Worm (Caenorhabditis elegans) whole organism, L3 larva: ENCODE measurements around the gene atg-18.

Experiments used
- ZK546.5 ChIP-seq: sonication (generic microtip); optimal IDR thresholded peaks from 2 replicates; lab custom pipeline; 2017; ENCODE audit warnings: missing biosample characterization, missing genetic modification characterization
- aly-2 ChIP-seq: fragments of 150-350 bp; optimal IDR thresholded peaks from 2 replicates; lab custom pipeline; 2014; ENCODE audit warnings: missing biosample characterization, missing genetic modification characterization
- ceh-82 ChIP-seq: fragments of 150-350 bp; optimal IDR thresholded peaks from 2 replicates; lab custom pipeline; 2014; ENCODE audit warnings: missing biosample characterization, missing genetic modification characterization
- elt-2 ChIP-seq: sonication (generic microtip); optimal IDR thresholded peaks from 2 replicates; lab custom pipeline; 2016; ENCODE audit warnings: missing genetic modification reagents, mild to moderate bottlenecking, missing genetic modification characterization, missing compliant biosample characterization
- jun-1 ChIP-seq: fragments of 150-350 bp; optimal IDR thresholded peaks from 2 replicates; lab custom pipeline; 2014; ENCODE audit warnings: missing biosample characterization, missing genetic modification reagents, missing genetic modification characterization
- mdl-1 ChIP-seq: fragments of 150-350 bp; optimal IDR thresholded peaks from 2 replicates; lab custom pipeline; 2014; ENCODE audit warnings: missing biosample characterization, missing genetic modification characterization
- nhr-12 ChIP-seq: fragments of 150-350 bp; optimal IDR thresholded peaks from 2 replicates; lab custom pipeline; 2014; ENCODE audit warnings: missing biosample characterization, missing genetic modification characterization
- pha-4 ChIP-seq: fragments of 150-350 bp; optimal IDR thresholded peaks from 2 replicates; lab custom pipeline; 2014; ENCODE audit warnings: missing biosample characterization, missing genetic modification reagents, missing genetic modification characterization
- sea-2 ChIP-seq: fragments of 150-350 bp; sonication (generic microtip); optimal IDR thresholded peaks from 4 replicates; lab custom pipeline; 2014; ENCODE audit warnings: missing biosample characterization, missing genetic modification reagents, missing genetic modification characterization

DNA sequence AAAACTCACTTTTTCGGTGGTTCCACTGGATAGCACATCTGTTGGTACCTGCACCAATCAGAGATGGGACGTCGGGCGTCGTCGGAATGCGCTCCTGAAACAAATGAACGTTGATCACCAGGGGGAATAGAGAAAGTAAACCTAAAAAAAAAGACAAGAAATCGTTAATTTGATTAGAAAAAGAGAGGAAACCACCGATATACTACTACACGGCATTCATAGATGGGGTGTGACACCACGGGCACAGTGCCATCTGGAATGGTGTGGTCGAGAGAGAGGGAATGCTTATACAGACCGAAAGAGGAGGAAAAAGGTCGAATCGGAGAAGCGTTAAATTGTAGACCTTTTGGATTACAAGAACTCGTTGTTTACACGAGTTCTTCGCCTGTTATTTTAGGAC lies 43.0 kb downstream of the atg-18 start, which contains the start of gene C10B5.3:
- TF ChIP-seq ZK546.5, result no peak
- TF ChIP-seq nhr-12 (tag; lab: Kevin White, UChicago), result no peak
- no peak for TF ChIP-seq elt-2 (tag; lab: Kevin White, UChicago)
- TF ChIP-seq mdl-1 (tag; lab: Kevin White, UChicago), result no peak
- no peak for TF ChIP-seq ceh-82 (tag; lab: Kevin White, UChicago)
- TF ChIP-seq pha-4 (tag; lab: Kevin White, UChicago), result no peak
- no peak for TF ChIP-seq jun-1 (tag; lab: Kevin White, UChicago)
- no peak for TF ChIP-seq aly-2 (tag; lab: Kevin White, UChicago)
- no peak for TF ChIP-seq sea-2
